Fruit fly (Drosophila melanogaster) whole organism, pupa: ENCODE measurements around the gene Cpr65Eb.

Experiments used
- CG13204 ChIP-seq: fragments of 200-800 bp; sonication (Bioruptor generic); optimal IDR thresholded peaks from 2 replicates; lab custom pipeline; 2018; ENCODE audit warnings: missing biosample characterization, mild to moderate bottlenecking, missing genetic modification characterization, moderate library complexity
- CG14655 ChIP-seq: fragments of 200-800 bp; sonication (Bioruptor generic); optimal IDR thresholded peaks from 3 replicates; lab custom pipeline; 2017; ENCODE audit warnings: mild to moderate bottlenecking, missing biosample characterization, missing genetic modification reagents, missing genetic modification characterization
- CG34367 ChIP-seq: fragments of 200-800 bp; sonication (Bioruptor generic); optimal IDR thresholded peaks from 2 replicates; lab custom pipeline; 2018; ENCODE audit warnings: missing biosample characterization, mild to moderate bottlenecking, missing genetic modification characterization
- CG9948 ChIP-seq: fragments of 200-800 bp; sonication (Bioruptor generic); optimal IDR thresholded peaks from 2 replicates; lab custom pipeline; 2018; ENCODE audit warnings: missing biosample characterization, mild to moderate bottlenecking, missing genetic modification characterization, moderate library complexity
- D1 ChIP-seq: fragments of 200-800 bp; sonication (Bioruptor generic); optimal IDR thresholded peaks from 2 replicates; lab custom pipeline; 2018; ENCODE audit warnings: missing biosample characterization, mild to moderate bottlenecking, missing genetic modification characterization, moderate library complexity
- EcR ChIP-seq: fragments of 200-800 bp; sonication (Bioruptor generic); optimal IDR thresholded peaks from 3 replicates; lab custom pipeline; 2019; ENCODE audit warnings: missing biosample characterization, missing genetic modification characterization, mild to moderate bottlenecking, moderate library complexity, missing genetic modification reagents
- Ets98B ChIP-seq: fragments of 200-800 bp; sonication (Bioruptor generic); IDR thresholded peaks from 2 replicates; pipeline ENCODE4 v1.3.6; 2022; ENCODE audit warnings: missing biosample characterization, missing genetic modification characterization
- Pif1A ChIP-seq: fragments of 200-800 bp; sonication (Bioruptor generic); optimal IDR thresholded peaks from 3 replicates; lab custom pipeline; 2016; ENCODE audit warnings: missing biosample characterization, missing genetic modification characterization
- Pif1B ChIP-seq: fragments of 200-800 bp; sonication (Bioruptor generic); optimal IDR thresholded peaks from 3 replicates; lab custom pipeline; 2016; ENCODE audit warnings: missing biosample characterization, missing genetic modification characterization
- Snoo ChIP-seq: fragments of 200-800 bp; sonication (Bioruptor generic); optimal IDR thresholded peaks from 3 replicates; lab custom pipeline; 2017; ENCODE audit warnings: missing biosample characterization, mild to moderate bottlenecking, missing genetic modification characterization, inconsistent platforms
- fd96Ca ChIP-seq: fragments of 200-800 bp; sonication (Bioruptor generic); IDR thresholded peaks from 3 replicates; pipeline ENCODE4 v1.3.6; 2022; ENCODE audit warnings: missing biosample characterization, missing genetic modification characterization
- gl ChIP-seq: fragments of 200-800 bp; sonication (Bioruptor generic); optimal IDR thresholded peaks from 2 replicates; lab custom pipeline; 2018; ENCODE audit warnings: missing biosample characterization, mild to moderate bottlenecking, missing genetic modification characterization
- rn ChIP-seq: fragments of 200-800 bp; sonication (Bioruptor generic); IDR thresholded peaks from 2 replicates; pipeline ENCODE4 v1.3.6; 2022; ENCODE audit warnings: missing biosample characterization, missing genetic modification characterization

DNA sequence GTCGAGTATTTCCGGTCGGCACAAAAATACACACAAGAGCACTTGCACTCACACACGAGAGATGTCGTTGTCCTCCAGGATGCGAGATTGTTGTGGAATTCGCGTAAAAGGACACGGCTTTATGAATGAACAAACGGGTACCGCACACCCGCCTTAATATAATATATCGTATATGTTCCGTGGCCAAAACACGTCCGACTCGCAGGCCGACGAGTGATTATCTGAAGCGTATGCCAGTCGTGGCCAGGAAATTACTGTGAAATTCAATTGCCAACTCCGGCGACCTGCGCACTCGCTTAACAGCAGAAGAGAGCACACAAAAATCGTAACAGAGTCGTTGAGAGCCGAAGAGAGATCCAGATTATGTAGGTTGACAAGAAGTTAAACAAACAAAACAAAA lies 11.3 kb downstream of the Cpr65Eb start, which contains the start of gene CG8641:
- TF ChIP-seq CG14655 (GFP tag; lab: Kevin White, UChicago): no peak
- TF ChIP-seq CG9948 (tag; lab: Kevin White, UChicago): no peak
- TF ChIP-seq Pif1B: no peak
- TF ChIP-seq fd96Ca (GFP tag; lab: Robert Waterston, UW): no peak
- TF ChIP-seq Ets98B (GFP tag; lab: Robert Waterston, UW): no peak
- TF ChIP-seq rn (GFP tag; lab: Robert Waterston, UW): no peak
- no peak for TF ChIP-seq Pif1A
- TF ChIP-seq D1 (tag; lab: Kevin White, UChicago): no peak
- no peak for TF ChIP-seq gl
- no peak for TF ChIP-seq CG13204 (GFP tag; lab: Kevin White, UChicago)
- no peak for TF ChIP-seq CG34367 (tag; lab: Kevin White, UChicago)
- TF ChIP-seq Snoo (tag; lab: Kevin White, UChicago): no peak
- TF ChIP-seq EcR (GFP tag; lab: Kevin White, UChicago): no peak
